Worm (Caenorhabditis elegans): Measurements from ENCODE around the gene memi-1.
"Not testable (repeated sequence)": the region's sequence is repeated elsewhere in the genome, so short reads cannot be mapped to it uniquely, and the experiment has no call there.

memi-1 gene

DNA sequence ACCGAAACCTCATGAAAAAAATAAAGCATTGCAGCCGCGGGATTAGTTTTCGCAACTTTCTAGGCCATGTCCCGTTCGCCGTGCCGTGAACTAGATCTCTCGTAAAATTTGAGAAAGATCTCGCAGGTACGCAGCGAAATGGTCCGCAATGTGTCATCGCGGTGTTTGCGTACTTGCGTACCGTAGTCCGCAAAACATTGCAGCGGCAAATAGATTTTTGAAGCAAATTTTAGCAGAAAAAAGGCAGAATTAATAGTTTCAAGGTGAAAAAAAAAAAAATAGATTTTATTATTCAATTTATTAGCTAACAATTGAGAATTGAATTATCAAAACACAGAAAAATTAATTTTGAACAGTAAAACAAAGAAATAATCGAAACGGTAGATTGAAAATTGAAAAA lies 32.3 kb downstream of the memi-1 start (continued):
- TF ChIP-seq pha-4 (GFP tag; IDR thresholded peaks at IDR 0.05) (peak; percentile 99), nhr-41 (GFP tag; IDR thresholded peaks at IDR 0.05) (peak; percentile 95), egl-43 (GFP tag; IDR thresholded peaks at IDR 0.05) (peak; percentile 99), madf-5 (GFP tag; IDR thresholded peaks at IDR 0.05) (peak; percentile 93 to 100), lin-1 (GFP tag; IDR thresholded peaks at IDR 0.05) (peak; percentile 98), zfp-2 (tag; optimal IDR thresholded peaks at IDR 0.05) (peak; percentile 90), lin-38 (GFP tag; IDR thresholded peaks at IDR 0.05) (peak; percentile 100), ceh-44 (GFP tag; IDR thresholded peaks at IDR 0.05) (peak; percentile 99), lsy-2 (tag; optimal IDR thresholded peaks at IDR 0.05) (peak; percentile 97 to 98), rbr-2 (tag; optimal IDR thresholded peaks at IDR 0.05) (peak; percentile 98), Y5F2A.4 (GFP tag; optimal IDR thresholded peaks at IDR 0.05) (peak; percentile 31), lin-29 (GFP tag; IDR thresholded peaks at IDR 0.05) (peak; percentile 100), T20F7.1 (GFP tag; optimal IDR thresholded peaks at IDR 0.05) (peak; percentile 94), zfp-3 (GFP tag; conservative IDR thresholded peaks at IDR 0.05) (peak; percentile 100), nhr-11 (tag; optimal IDR thresholded peaks at IDR 0.05) (peak; percentile 72), mxl-3 (GFP tag; optimal IDR thresholded peaks at IDR 0.05) (peak; percentile 75), dmd-6 (GFP tag; IDR thresholded peaks at IDR 0.05) (peak; percentile 100), zip-11 (GFP tag; IDR thresholded peaks at IDR 0.05) (peak; percentile 72; the same call in 1 of the 2 replicates), spr-3 (GFP tag; optimal IDR thresholded peaks at IDR 0.05) (peak; percentile 70), nhr-77 (tag; optimal IDR thresholded peaks at IDR 0.05) (peak; percentile 71), hlh-11 (tag; optimal IDR thresholded peaks at IDR 0.05) (peak; percentile 92), mes-2 (tag; optimal IDR thresholded peaks at IDR 0.05; ENCODE audit: poor library complexity, severe bottlenecking) (peak; percentile 92), dpl-1 (GFP tag; optimal IDR thresholded peaks at IDR 0.05) (peak; percentile 68), lir-3 (tag; optimal IDR thresholded peaks at IDR 0.05) (peak; percentile 60), ceh-32 (tag; optimal IDR thresholded peaks at IDR 0.05; ENCODE audit: poor library complexity) (peak; percentile 34), daf-8 (GFP tag; IDR thresholded peaks at IDR 0.05) (peak; percentile 99), ctbp-1 (GFP tag; IDR thresholded peaks at IDR 0.05) (peak; percentile 99), unc-130 (GFP tag; optimal IDR thresholded peaks at IDR 0.05) (peak; percentile 86), nhr-28 (tag; optimal IDR thresholded peaks at IDR 0.05) (peak; percentile 41)
- not testable (repeated sequence) for TF ChIP-seq pha-4 (tag; optimal IDR thresholded peaks at IDR 0.05)

DNA sequence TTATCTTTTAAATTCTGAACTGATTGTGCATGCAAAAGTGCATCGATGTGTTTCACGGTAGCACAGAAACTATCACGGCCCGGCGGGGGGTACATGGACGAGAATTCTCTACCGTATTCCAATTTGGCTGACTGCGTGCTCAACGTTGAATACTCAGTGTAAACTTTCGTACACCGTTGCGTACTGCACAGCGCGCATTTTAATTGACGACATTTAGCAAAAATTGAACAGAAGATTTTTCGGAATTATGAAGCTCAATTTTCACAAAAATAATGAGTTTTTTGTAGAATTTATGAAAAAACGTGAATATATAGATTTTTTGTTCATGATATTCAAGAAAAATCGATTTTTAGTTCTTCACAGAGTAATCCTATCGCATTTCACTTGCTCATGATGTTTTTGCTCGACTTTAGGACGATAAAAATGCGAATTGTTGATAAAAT lies 34.7 kb downstream of the memi-1 start:
- TF ChIP-seq zfp-3 (GFP tag; conservative IDR thresholded peaks at IDR 0.05): peak; percentile 100
- TF ChIP-seq egl-43 (GFP tag; IDR thresholded peaks at IDR 0.05): peak; percentile 99
- TF ChIP-seq ctbp-1 (GFP tag; IDR thresholded peaks at IDR 0.05): peak; percentile 99
- peak; percentile 96 for TF ChIP-seq rbr-2 (tag; optimal IDR thresholded peaks at IDR 0.05)
- peak; percentile 86 for TF ChIP-seq hlh-11 (tag; optimal IDR thresholded peaks at IDR 0.05)
- TF ChIP-seq madf-5 (GFP tag; IDR thresholded peaks at IDR 0.05): peak; percentile 95 to 100
- TF ChIP-seq unc-130 (GFP tag; optimal IDR thresholded peaks at IDR 0.05): peak; percentile 1
- peak; percentile 67 for TF ChIP-seq dpl-1 (GFP tag; optimal IDR thresholded peaks at IDR 0.05)
- peak; percentile 30 for TF ChIP-seq nhr-11 (tag; optimal IDR thresholded peaks at IDR 0.05)
- peak; percentile 62 for TF ChIP-seq dve-1 (tag; optimal IDR thresholded peaks at IDR 0.05; ENCODE audit: insufficient read depth)
- TF ChIP-seq tag-97 (GFP tag; IDR thresholded peaks at IDR 0.05): peak; percentile 99
- peak; percentile 96 for TF ChIP-seq Y48G9A.11 (GFP tag; IDR thresholded peaks at IDR 0.05)
- TF ChIP-seq pqm-1 (tag; optimal IDR thresholded peaks at IDR 0.05): peak; percentile 7
- TF ChIP-seq dmd-8 (GFP tag; IDR thresholded peaks at IDR 0.05): peak; percentile 81
- peak; percentile 96 for TF ChIP-seq nhr-102 (tag; optimal IDR thresholded peaks at IDR 0.05)
- peak; percentile 98 for TF ChIP-seq lin-1 (GFP tag; IDR thresholded peaks at IDR 0.05)
- peak; percentile 100 for TF ChIP-seq lin-38 (GFP tag; IDR thresholded peaks at IDR 0.05)
- TF ChIP-seq ceh-20 (GFP tag; IDR thresholded peaks at IDR 0.05): peak; percentile 100
- peak; percentile 93 for TF ChIP-seq snpc-1.2 (GFP tag; IDR thresholded peaks at IDR 0.05)
- 0 out of 2 replicates have a peak, but pooled peaks have one; percentile 53 for TF ChIP-seq F26F4.8 (GFP tag; conservative IDR thresholded peaks at IDR 0.05)
- peak; percentile 100 for TF ChIP-seq tra-1 (GFP tag; IDR thresholded peaks at IDR 0.05)
- peak; percentile 100 for TF ChIP-seq T26A8.4 (GFP tag; IDR thresholded peaks at IDR 0.05)
- peak; percentile 100 for TF ChIP-seq php-3 (GFP tag; IDR thresholded peaks at IDR 0.05)
- peak; percentile 93; the same call in 1 of the 2 replicates for TF ChIP-seq Y105C5A.15 (GFP tag; IDR thresholded peaks at IDR 0.05)
- peak; percentile 92 for TF ChIP-seq F44E2.7 (GFP tag; IDR thresholded peaks at IDR 0.05)
- peak; percentile 91 for TF ChIP-seq F37D6.2 (tag; optimal IDR thresholded peaks at IDR 0.05)
- TF ChIP-seq daf-8 (GFP tag; IDR thresholded peaks at IDR 0.05): peak; percentile 100
- 0 out of 2 replicates have a peak, but pooled peaks have one; percentile 72 for TF ChIP-seq zip-11 (GFP tag; IDR thresholded peaks at IDR 0.05)
- peak; percentile 100 for TF ChIP-seq vab-7 (GFP tag; IDR thresholded peaks at IDR 0.05)
- peak; percentile 82 for TF ChIP-seq zfp-2 (tag; optimal IDR thresholded peaks at IDR 0.05)
- peak; percentile 84 for TF ChIP-seq nhr-48 (tag; optimal IDR thresholded peaks at IDR 0.05)
- TF ChIP-seq spr-3 (GFP tag; optimal IDR thresholded peaks at IDR 0.05): peak; percentile 68
